Worm (Caenorhabditis elegans) whole organism, young adult: ENCODE data around the gene pdk-1.

ENCODE experiments used
- B0035.1 ChIP-seq: sonication (generic microtip); optimal IDR thresholded peaks from 2 replicates; lab custom pipeline; 2016; ENCODE audit warnings: missing genetic modification characterization, mild to moderate bottlenecking, missing compliant biosample characterization, missing genotype, missing genetic modification reagents
- C06A6.2 ChIP-seq: fragments of 200-800 bp; sonication (Bioruptor generic); conservative IDR thresholded peaks from 2 replicates; pipeline ENCODE4 v1.3.6; 2022; ENCODE audit warnings: missing genetic modification characterization, missing compliant biosample characterization
- D2030.7 ChIP-seq: fragments of 200-800 bp; sonication (Bioruptor generic); IDR thresholded peaks from 2 replicates; pipeline ENCODE4 v1.3.6; 2022; ENCODE audit warnings: missing genetic modification reagents, missing genetic modification characterization, missing compliant biosample characterization
- F10E7.11 ChIP-seq: sonication (generic microtip); optimal IDR thresholded peaks from 2 replicates; lab custom pipeline; 2017; ENCODE audit warnings: mild to moderate bottlenecking, missing genetic modification characterization, moderate library complexity, missing compliant biosample characterization
- F22D6.2 ChIP-seq: sonication (generic microtip); optimal IDR thresholded peaks from 2 replicates; lab custom pipeline; 2016; ENCODE audit warnings: mild to moderate bottlenecking, missing genetic modification characterization, missing compliant biosample characterization
- F23B12.7 ChIP-seq: sonication (generic microtip); optimal IDR thresholded peaks from 2 replicates; lab custom pipeline; 2017; ENCODE audit warnings: missing genetic modification characterization, mild to moderate bottlenecking, missing compliant biosample characterization, antibody characterized with exemption, moderate library complexity; ENCODE audit not compliant: insufficient read depth
- F37B4.10 ChIP-seq: fragments of 200-800 bp; sonication (Bioruptor generic); IDR thresholded peaks from 2 replicates; pipeline ENCODE4 v1.3.6; 2022; ENCODE audit warnings: missing genetic modification characterization, missing compliant biosample characterization
- F49E8.2 ChIP-seq: sonication (generic microtip); optimal IDR thresholded peaks from 3 replicates; lab custom pipeline; 2017; ENCODE audit warnings: missing genetic modification characterization, mild to moderate bottlenecking, missing compliant biosample characterization, antibody characterized with exemption, moderate library complexity; ENCODE audit not compliant: insufficient read depth
- F55B11.4 ChIP-seq: sonication (generic microtip); optimal IDR thresholded peaks from 2 replicates; lab custom pipeline; 2016; ENCODE audit warnings: missing compliant biosample characterization, missing genetic modification characterization, borderline replicate concordance; ENCODE audit not compliant: insufficient read depth
- F57A8.1 ChIP-seq: fragments of 200-800 bp; sonication (Bioruptor generic); optimal IDR thresholded peaks from 2 replicates; lab custom pipeline; 2018; ENCODE audit warnings: mild to moderate bottlenecking, missing genetic modification characterization, moderate library complexity, missing compliant biosample characterization
- ama-1 ChIP-seq, 3 experiments: fragments of 150-350 bp in 1 of 3; sonication (generic microtip) in 2 of 3; optimal IDR thresholded peaks; 2 replicates each; lab custom pipeline; 2014 to 2018; ENCODE audit warnings: missing biosample characterization in 2 of 3, missing genetic modification characterization in 2 of 3, missing genetic modification reagents in 2 of 3
- aptf-2 ChIP-seq: fragments of 200-800 bp; sonication (Bioruptor generic); conservative IDR thresholded peaks from 2 replicates; pipeline ENCODE4 v1.3.6; 2022; ENCODE audit warnings: missing genetic modification reagents, missing genetic modification characterization, missing compliant biosample characterization
- cebp-1 ChIP-seq, 2 experiments: fragments of 200-800 bp in 1 of 2; sonication (Bioruptor generic) in 1 of 2; sonication (generic microtip) in 1 of 2; IDR thresholded peaks in 1 of 2; optimal IDR thresholded peaks in 1 of 2; 2 replicates each; pipeline versions ENCODE4 v1.3.6 to Lab custom; 2017 to 2022; ENCODE audit warnings: missing compliant biosample characterization in 2 of 2, missing genetic modification characterization in 2 of 2, mild to moderate bottlenecking in 1 of 2, missing genetic modification reagents in 1 of 2, moderate library complexity in 1 of 2
- cebp-2 ChIP-seq: fragments of 200-800 bp; sonication (Bioruptor generic); IDR thresholded peaks from 2 replicates; pipeline ENCODE4 v1.3.6; 2022; ENCODE audit warnings: missing genetic modification characterization, missing compliant biosample characterization
- ceh-27 ChIP-seq: fragments of 200-800 bp; sonication (Bioruptor generic); optimal IDR thresholded peaks from 2 replicates; lab custom pipeline; 2018; ENCODE audit warnings: mild to moderate bottlenecking, missing genetic modification characterization, moderate library complexity, missing compliant biosample characterization
- chd-7 ChIP-seq: sonication (generic microtip); optimal IDR thresholded peaks from 2 replicates; lab custom pipeline; 2016; ENCODE audit warnings: mild to moderate bottlenecking, missing genetic modification characterization, moderate library complexity, missing compliant biosample characterization
- efl-1 ChIP-seq: fragments of 150-350 bp; optimal IDR thresholded peaks from 2 replicates; lab custom pipeline; 2014; ENCODE audit warnings: missing biosample characterization, missing genetic modification reagents, missing genetic modification characterization
- egl-18 ChIP-seq: fragments of 200-800 bp; sonication (Bioruptor generic); IDR thresholded peaks from 2 replicates; pipeline ENCODE4 v1.3.6; 2022; ENCODE audit warnings: missing genetic modification reagents, missing genetic modification characterization, missing compliant biosample characterization
- egl-44 ChIP-seq: fragments of 200-800 bp; sonication (Bioruptor generic); IDR thresholded peaks from 2 replicates; pipeline ENCODE4 v1.3.6; 2022; ENCODE audit warnings: missing genetic modification reagents, missing genetic modification characterization, missing compliant biosample characterization
- ets-4 ChIP-seq: fragments of 200-800 bp; sonication (Bioruptor generic); optimal IDR thresholded peaks from 2 replicates; lab custom pipeline; 2018; ENCODE audit warnings: mild to moderate bottlenecking, missing genetic modification characterization, missing compliant biosample characterization
- fkh-3 ChIP-seq: sonication (generic microtip); optimal IDR thresholded peaks from 2 replicates; lab custom pipeline; 2016; ENCODE audit warnings: mild to moderate bottlenecking, missing genetic modification characterization, missing compliant biosample characterization
- hlh-12 ChIP-seq: sonication (generic microtip); optimal IDR thresholded peaks from 2 replicates; lab custom pipeline; 2016; ENCODE audit warnings: missing genetic modification characterization, missing compliant biosample characterization
- hlh-26 ChIP-seq: fragments of 200-800 bp; sonication (Bioruptor generic); conservative IDR thresholded peaks from 2 replicates; pipeline ENCODE4 v1.3.6; 2022; ENCODE audit warnings: missing genetic modification reagents, missing genetic modification characterization, missing compliant biosample characterization
- hmg-1.2 ChIP-seq: fragments of 200-800 bp; sonication (Bioruptor generic); IDR thresholded peaks from 2 replicates; pipeline ENCODE4 v1.3.6; 2022; ENCODE audit warnings: missing genetic modification reagents, missing genetic modification characterization, missing compliant biosample characterization
- hrde-1 ChIP-seq: sonication (generic microtip); optimal IDR thresholded peaks from 2 replicates; lab custom pipeline; 2016; ENCODE audit warnings: missing genetic modification characterization, mild to moderate bottlenecking, missing compliant biosample characterization, moderate library complexity, missing genotype, missing genetic modification reagents, borderline replicate concordance
- hsf-1 ChIP-seq: fragments of 200-800 bp; sonication (Bioruptor generic); IDR thresholded peaks from 2 replicates; pipeline ENCODE4 v1.3.6; 2022; ENCODE audit warnings: missing genetic modification reagents, missing genetic modification characterization, missing compliant biosample characterization
- lin-26 ChIP-seq: fragments of 200-800 bp; sonication (Bioruptor generic); IDR thresholded peaks from 2 replicates; pipeline ENCODE4 v1.3.6; 2022; ENCODE audit warnings: missing genetic modification reagents, missing genetic modification characterization, missing compliant biosample characterization
- lsy-27 ChIP-seq: sonication (generic microtip); optimal IDR thresholded peaks from 2 replicates; lab custom pipeline; 2017; ENCODE audit warnings: missing genetic modification characterization, mild to moderate bottlenecking, missing compliant biosample characterization, antibody characterized with exemption, missing genotype, borderline replicate concordance; ENCODE audit not compliant: insufficient read depth
- madf-3 ChIP-seq: fragments of 200-800 bp; sonication (Bioruptor generic); IDR thresholded peaks from 2 replicates; pipeline ENCODE4 v1.3.6; 2022; ENCODE audit warnings: missing genetic modification reagents, missing genetic modification characterization, missing compliant biosample characterization
- madf-6 ChIP-seq: fragments of 200-800 bp; sonication (Bioruptor generic); IDR thresholded peaks from 2 replicates; pipeline ENCODE4 v1.3.6; 2022; ENCODE audit warnings: missing genetic modification reagents, missing genetic modification characterization, missing compliant biosample characterization
- mel-28 ChIP-seq: sonication (generic microtip); optimal IDR thresholded peaks from 2 replicates; lab custom pipeline; 2016; ENCODE audit warnings: borderline replicate concordance, mild to moderate bottlenecking, missing genetic modification characterization, missing compliant biosample characterization
- mxl-1 ChIP-seq: sonication (generic microtip); optimal IDR thresholded peaks from 2 replicates; lab custom pipeline; 2016; ENCODE audit warnings: missing genetic modification characterization, missing compliant biosample characterization
- nfya-2 ChIP-seq: fragments of 200-800 bp; sonication (Bioruptor generic); IDR thresholded peaks from 2 replicates; pipeline ENCODE4 v1.3.6; 2022; ENCODE audit warnings: missing genetic modification reagents, missing genetic modification characterization, missing compliant biosample characterization
- nhr-179 ChIP-seq: sonication (generic microtip); optimal IDR thresholded peaks from 2 replicates; lab custom pipeline; 2016; ENCODE audit warnings: mild to moderate bottlenecking, missing genetic modification characterization, missing compliant biosample characterization
- nhr-80 ChIP-seq: sonication (generic microtip); optimal IDR thresholded peaks from 2 replicates; lab custom pipeline; 2016; ENCODE audit warnings: missing genetic modification characterization, missing compliant biosample characterization
- pbrm-1 ChIP-seq: fragments of 200-800 bp; sonication (Bioruptor generic); IDR thresholded peaks from 2 replicates; pipeline ENCODE4 v1.3.6; 2022; ENCODE audit warnings: missing genetic modification reagents, missing genetic modification characterization, missing compliant biosample characterization
- rpc-1 ChIP-seq, 2 experiments: fragments of 150-350 bp in 1 of 2; sonication (generic microtip) in 1 of 2; optimal IDR thresholded peaks; 2 replicates each; lab custom pipeline; 2014 to 2018; ENCODE audit warnings: missing biosample characterization in 1 of 2, missing genetic modification characterization in 1 of 2, missing genetic modification reagents in 1 of 2, missing genotype in 1 of 2
- somi-1 ChIP-seq: fragments of 200-800 bp; sonication (Bioruptor generic); optimal IDR thresholded peaks from 2 replicates; lab custom pipeline; 2018; ENCODE audit warnings: mild to moderate bottlenecking, missing genetic modification characterization, missing compliant biosample characterization
- tbp1 ChIP-seq: fragments of 200-800 bp; sonication (Bioruptor generic); optimal IDR thresholded peaks from 2 replicates; lab custom pipeline; 2018; ENCODE audit warnings: mild to moderate bottlenecking, missing genetic modification characterization, missing compliant biosample characterization
- unc-130 ChIP-seq: sonication (generic microtip); optimal IDR thresholded peaks from 2 replicates; lab custom pipeline; 2016; ENCODE audit warnings: missing genetic modification reagents, missing genetic modification characterization, missing compliant biosample characterization
- unc-62 ChIP-seq: fragments of 150-350 bp; optimal IDR thresholded peaks from 2 replicates; lab custom pipeline; 2014; ENCODE audit warnings: missing biosample characterization, missing genetic modification reagents, missing genetic modification characterization
- zfh-2 ChIP-seq: fragments of 200-800 bp; sonication (Bioruptor generic); conservative IDR thresholded peaks from 2 replicates; pipeline ENCODE4 v1.3.6; 2022; ENCODE audit warnings: missing genetic modification reagents, missing genetic modification characterization, missing compliant biosample characterization
- ztf-18 ChIP-seq: sonication (generic microtip); optimal IDR thresholded peaks from 2 replicates; lab custom pipeline; 2016; ENCODE audit warnings: missing genotype, mild to moderate bottlenecking, missing genetic modification characterization, missing compliant biosample characterization
- ztf-25 ChIP-seq: fragments of 200-800 bp; sonication (Bioruptor generic); IDR thresholded peaks from 2 replicates; pipeline ENCODE4 v1.3.6; 2022; ENCODE audit warnings: missing genetic modification reagents, missing genetic modification characterization, missing compliant biosample characterization
- ztf-3 ChIP-seq: fragments of 200-800 bp; sonication (Bioruptor generic); optimal IDR thresholded peaks from 2 replicates; lab custom pipeline; 2018; ENCODE audit warnings: mild to moderate bottlenecking, missing genetic modification characterization, missing compliant biosample characterization
- ztf-6 ChIP-seq: fragments of 200-800 bp; sonication (Bioruptor generic); IDR thresholded peaks from 2 replicates; pipeline ENCODE4 v1.3.6; 2022; ENCODE audit warnings: missing genetic modification reagents, missing genetic modification characterization, missing compliant biosample characterization

The pdk-1 gene

ce11 chrX:1319708-1320107 lies 1.4 kb upstream of the pdk-1 start (continued):
- TF ChIP-seq ama-1 (optimal IDR thresholded peaks at IDR 0.05; lab: Kevin White, UChicago) = no peak
- no peak for TF ChIP-seq ama-1 (GFP tag; optimal IDR thresholded peaks at IDR 0.05; lab: Kevin White, UChicago)
- no peak for TF ChIP-seq cebp-2 (GFP tag; lab: Robert Waterston, UW)
- TF ChIP-seq F23B12.7 = peak; percentile 21
- TF ChIP-seq D2030.7 (GFP tag; lab: Robert Waterston, UW) = 0 out of 2 replicates have a peak, but pooled peaks have one; percentile 10
- no peak for TF ChIP-seq hrde-1 (tag; lab: Kevin White, UChicago)
- no peak for TF ChIP-seq fkh-3
- TF ChIP-seq hlh-26 = no peak
- TF ChIP-seq F10E7.11 (tag; lab: Kevin White, UChicago) = no peak
- TF ChIP-seq pbrm-1 = 0 out of 2 replicates have a peak, but pooled peaks have one; percentile 10
- TF ChIP-seq C06A6.2 (GFP tag; lab: Robert Waterston, UW) = 0 out of 2 replicates have a peak, but pooled peaks have one; percentile 17
- no peak for TF ChIP-seq ztf-25 (GFP tag; lab: Robert Waterston, UW)
- no peak for TF ChIP-seq nfya-2 (GFP tag; lab: Robert Waterston, UW)
- 0 out of 2 replicates have a peak, but pooled peaks have one; percentile 10 for TF ChIP-seq lin-26 (GFP tag; lab: Robert Waterston, UW)
- peak; percentile 48 for TF ChIP-seq F57A8.1
- TF ChIP-seq somi-1 (GFP tag; lab: Kevin White, UChicago) = no peak
- TF ChIP-seq tbp1 (GFP tag; lab: Kevin White, UChicago) = no peak
- no peak for TF ChIP-seq F22D6.2 (tag; lab: Kevin White, UChicago)
- TF ChIP-seq efl-1 (GFP tag; lab: Kevin White, UChicago) = no peak
- no peak for TF ChIP-seq ztf-3 (GFP tag; lab: Kevin White, UChicago)
- TF ChIP-seq rpc-1 (optimal IDR thresholded peaks at IDR 0.05; lab: Kevin White, UChicago) = no peak
- no peak for TF ChIP-seq rpc-1 (tag; optimal IDR thresholded peaks at IDR 0.05; lab: Kevin White, UChicago)
- no peak; the same call in 1 of the 2 replicates for TF ChIP-seq madf-6 (GFP tag; lab: Robert Waterston, UW)
- peak; percentile 6 for TF ChIP-seq ztf-18
- peak; percentile 58 for TF ChIP-seq ceh-27 (GFP tag; lab: Kevin White, UChicago)
- peak; percentile 99 for TF ChIP-seq zfh-2 (GFP tag; lab: Robert Waterston, UW)
- TF ChIP-seq mxl-1 (tag; lab: Kevin White, UChicago) = no peak
- no peak for TF ChIP-seq chd-7
- TF ChIP-seq unc-62 (GFP tag; lab: Kevin White, UChicago) = no peak
- no peak for TF ChIP-seq lsy-27 (tag; lab: Kevin White, UChicago)
- 0 out of 2 replicates have a peak, but pooled peaks have one; percentile 86 for TF ChIP-seq F37B4.10
- peak; percentile 85 for TF ChIP-seq nhr-80 (tag; lab: Kevin White, UChicago)
- peak; percentile 79; the same call in 1 of the 2 replicates for TF ChIP-seq aptf-2 (GFP tag; lab: Robert Waterston, UW)
- peak; percentile 12 for TF ChIP-seq mel-28 (tag; lab: Kevin White, UChicago)
- TF ChIP-seq ets-4 = peak; percentile 67
- no peak for TF ChIP-seq ztf-6
- no peak for TF ChIP-seq F55B11.4
- no peak for TF ChIP-seq hlh-12 (tag; lab: Kevin White, UChicago)
- peak; percentile 72; the same call in 1 of the 2 replicates for TF ChIP-seq egl-44 (GFP tag; lab: Robert Waterston, UW)
- TF ChIP-seq madf-3 (GFP tag; lab: Robert Waterston, UW) = no peak
- no peak for TF ChIP-seq unc-130 (GFP tag; lab: Kevin White, UChicago)
- TF ChIP-seq nhr-179 (tag; lab: Kevin White, UChicago) = no peak
- TF ChIP-seq cebp-1 (GFP tag; IDR thresholded peaks at IDR 0.05; lab: Robert Waterston, UW) = peak; percentile 42; the same call in 1 of the 2 replicates
- TF ChIP-seq cebp-1 (tag; optimal IDR thresholded peaks at IDR 0.05; lab: Kevin White, UChicago) = peak; percentile 80
- no peak for TF ChIP-seq B0035.1 (tag; lab: Kevin White, UChicago)
- no peak for TF ChIP-seq hsf-1 (GFP tag; lab: Robert Waterston, UW)
- TF ChIP-seq egl-18 (GFP tag; lab: Robert Waterston, UW) = no peak
- TF ChIP-seq F49E8.2 (tag; lab: Kevin White, UChicago) = no peak
- peak; percentile 81; the same call in 1 of the 2 replicates for TF ChIP-seq hmg-1.2 (GFP tag; lab: Robert Waterston, UW)
